Fruit fly (Drosophila melanogaster): Measurements from ENCODE around the gene Arp5.
A peak's percentile ranks its signal among the peaks of the same experiment; 100 is the strongest.

The Arp5 gene

DNA sequence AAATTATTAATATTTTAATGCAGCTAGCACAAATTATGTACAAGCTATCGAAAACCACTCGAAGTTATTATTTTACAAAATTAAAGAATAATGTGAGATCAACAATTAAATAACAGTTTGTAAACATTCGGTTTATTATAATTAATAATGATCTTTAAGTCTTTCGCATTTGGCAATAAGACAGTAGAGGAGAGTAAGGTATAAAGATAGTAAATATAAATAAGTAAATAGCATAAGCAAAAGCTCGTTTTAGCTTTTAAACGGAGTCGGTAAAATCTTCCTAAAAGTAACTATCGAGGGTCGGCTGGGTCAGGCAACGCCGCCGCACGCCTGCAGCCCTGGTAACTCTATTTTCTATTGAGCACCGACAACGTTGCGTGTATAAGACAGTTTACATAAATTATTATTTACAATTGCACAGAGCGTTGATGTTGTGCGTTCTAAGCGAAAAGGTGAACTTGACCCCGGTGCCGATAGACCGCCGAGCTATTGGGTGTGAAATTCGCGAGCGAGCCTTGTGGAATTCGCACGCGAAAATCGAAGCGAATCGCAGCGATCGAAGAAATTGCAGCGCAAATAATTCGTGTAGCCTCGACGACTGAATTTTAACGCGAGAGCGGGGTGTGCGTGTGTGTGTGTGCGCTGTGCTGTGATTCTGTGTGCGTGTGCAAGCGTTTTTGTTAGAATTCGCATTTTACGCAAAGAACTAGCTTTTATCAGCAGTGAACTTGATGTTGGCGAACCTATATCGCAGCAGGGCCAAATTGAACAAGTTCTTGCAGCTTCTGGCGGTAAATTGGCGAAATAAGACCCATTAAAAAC is 17.7 kb upstream of the Arp5 start, which contains the start of gene wrd:
TSS of gene wrd (plus strand) at position 342 of the 822 bp plus-strand sequence.
- TF ChIP-seq Sox15 (GFP tag; optimal IDR thresholded peaks at IDR 0.05) (peak; percentile 36), salr (GFP tag; optimal IDR thresholded peaks at IDR 0.05) (peak in 1 of 2 experiments; percentile 30), Hr4 (GFP tag; optimal IDR thresholded peaks at IDR 0.05) (peak; percentile 39), pdm3 (GFP tag; optimal IDR thresholded peaks at IDR 0.05) (no peak), eg (GFP tag; IDR thresholded peaks at IDR 0.05) (no peak), Ets96B (tag; optimal IDR thresholded peaks at IDR 0.05) (no peak), CG10631 (GFP tag; optimal IDR thresholded peaks at IDR 0.05) (peak; percentile 54), acj6 (GFP tag; optimal IDR thresholded peaks at IDR 0.05) (peak; percentile 31), CG11762 (GFP tag; optimal IDR thresholded peaks at IDR 0.05; ENCODE audit: insufficient read depth) (peak; percentile 15), CG6792 (GFP tag; optimal IDR thresholded peaks at IDR 0.05) (no peak), Eip78C (GFP tag) (peak; percentile 69), ss (GFP tag; optimal IDR thresholded peaks at IDR 0.05) (peak in 1 of 2 experiments; percentile 56), Met (GFP tag; optimal IDR thresholded peaks at IDR 0.05) (no peak), vri (GFP tag; optimal IDR thresholded peaks at IDR 0.05) (peak; percentile 11), CG8319 (GFP tag; optimal IDR thresholded peaks at IDR 0.05) (no peak), CG6163 (GFP tag; IDR thresholded peaks at IDR 0.05) (no peak; the same call in 2 of the 3 replicates), Smox (GFP tag; optimal IDR thresholded peaks at IDR 0.05) (peak; percentile 20), Blimp-1 (GFP tag; optimal IDR thresholded peaks at IDR 0.05) (no peak), CG1621 (tag; optimal IDR thresholded peaks at IDR 0.05) (no peak), spab (GFP tag; optimal IDR thresholded peaks at IDR 0.05) (no peak), OdsH (GFP tag; optimal IDR thresholded peaks at IDR 0.05) (peak; percentile 31), fkh (GFP tag; optimal IDR thresholded peaks at IDR 0.05) (peak; percentile 71), cyc (GFP tag; optimal IDR thresholded peaks at IDR 0.05) (peak; percentile 19), Hr38 (GFP tag; optimal IDR thresholded peaks at IDR 0.05) (no peak), CG3919 (GFP tag; optimal IDR thresholded peaks at IDR 0.05) (peak; percentile 16), lz (GFP tag; optimal IDR thresholded peaks at IDR 0.05) (peak; percentile 34), CG6276 (GFP tag; optimal IDR thresholded peaks at IDR 0.05) (no peak), dsx (GFP tag; optimal IDR thresholded peaks at IDR 0.05; ENCODE audit: poor library complexity, severe bottlenecking) (no peak), achi (GFP tag; optimal IDR thresholded peaks at IDR 0.05) (peak; percentile 40), svp (GFP tag) (peak; percentile 83), CG6808 (GFP tag; optimal IDR thresholded peaks at IDR 0.05) (no peak), CG10669 (GFP tag; optimal IDR thresholded peaks at IDR 0.05) (no peak), CG6854 (GFP tag; optimal IDR thresholded peaks at IDR 0.05) (no peak), CG4318 (GFP tag; optimal IDR thresholded peaks at IDR 0.05) (peak; percentile 17), fd85E (GFP tag; optimal IDR thresholded peaks at IDR 0.05) (no peak), CG31627 (GFP tag; optimal IDR thresholded peaks at IDR 0.05) (peak; percentile 37), net (GFP tag; optimal IDR thresholded peaks at IDR 0.05) (no peak), CG9139 (GFP tag; optimal IDR thresholded peaks at IDR 0.05) (no peak), Gug (GFP tag; IDR thresholded peaks at IDR 0.05) (no peak), fd59A (GFP tag; optimal IDR thresholded peaks at IDR 0.05) (no peak), CG8632 (GFP tag; optimal IDR thresholded peaks at IDR 0.05) (no peak), Eip75B (GFP tag; optimal IDR thresholded peaks at IDR 0.05) (no peak), Ets21C (GFP tag; optimal IDR thresholded peaks at IDR 0.05) (no peak), CG11294 (GFP tag; IDR thresholded peaks at IDR 0.05) (no peak), esn (GFP tag; optimal IDR thresholded peaks at IDR 0.05) (no peak), Hr39 (GFP tag; optimal IDR thresholded peaks at IDR 0.05) (peak; percentile 28), CG15336 (GFP tag; IDR thresholded peaks at IDR 0.05) (no peak), CG7368 (GFP tag; optimal IDR thresholded peaks at IDR 0.05) (no peak), CG3032 (tag; optimal IDR thresholded peaks at IDR 0.05) (peak; percentile 42), CG34406 (GFP tag; optimal IDR thresholded peaks at IDR 0.05) (no peak), CG32006 (GFP tag; optimal IDR thresholded peaks at IDR 0.05) (peak; percentile 24)

Data from whole organism, prepupa.